Fruit fly (Drosophila melanogaster): ENCODE data around the gene Sps2.

Gene Sps2

DNA sequence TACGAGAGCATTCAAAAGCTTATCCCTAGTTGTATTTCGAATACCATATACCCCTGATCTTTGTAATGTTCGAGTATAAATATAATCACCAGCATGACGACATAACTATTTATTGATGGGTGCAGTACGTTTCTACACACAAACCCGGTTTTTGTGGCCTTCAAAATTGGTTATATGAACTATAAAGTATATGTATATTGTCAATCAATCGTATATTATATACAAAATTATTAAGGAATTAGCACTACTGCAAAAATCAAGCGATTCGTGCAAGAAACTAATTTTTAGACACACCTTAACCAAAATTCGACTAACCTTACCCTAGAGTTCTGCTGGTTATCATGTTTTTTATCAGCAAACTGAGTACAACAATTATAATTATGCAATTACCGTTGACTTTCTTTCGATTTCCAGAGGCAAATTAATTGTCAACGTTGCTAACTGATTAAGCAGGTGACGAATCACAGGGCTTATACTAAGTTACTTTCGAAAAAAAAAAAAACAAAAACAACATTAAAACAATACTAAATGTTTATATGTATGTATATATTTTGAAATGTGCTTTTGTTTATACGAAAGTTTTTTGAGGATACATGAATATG is 22.1 kb upstream of the Sps2 start:
- TF ChIP-seq cnc (optimal IDR thresholded peaks at IDR 0.05) (no peak), kay (GFP tag; ENCODE audit: borderline replicate concordance) (peak; percentile 93), Mnt (GFP tag; optimal IDR thresholded peaks at IDR 0.05) (no peak), ovo (GFP tag; optimal IDR thresholded peaks at IDR 0.05) (no peak), cic (GFP tag; optimal IDR thresholded peaks at IDR 0.05) (peak; percentile 64), toe (GFP tag; optimal IDR thresholded peaks at IDR 0.05) (no peak)

DNA sequence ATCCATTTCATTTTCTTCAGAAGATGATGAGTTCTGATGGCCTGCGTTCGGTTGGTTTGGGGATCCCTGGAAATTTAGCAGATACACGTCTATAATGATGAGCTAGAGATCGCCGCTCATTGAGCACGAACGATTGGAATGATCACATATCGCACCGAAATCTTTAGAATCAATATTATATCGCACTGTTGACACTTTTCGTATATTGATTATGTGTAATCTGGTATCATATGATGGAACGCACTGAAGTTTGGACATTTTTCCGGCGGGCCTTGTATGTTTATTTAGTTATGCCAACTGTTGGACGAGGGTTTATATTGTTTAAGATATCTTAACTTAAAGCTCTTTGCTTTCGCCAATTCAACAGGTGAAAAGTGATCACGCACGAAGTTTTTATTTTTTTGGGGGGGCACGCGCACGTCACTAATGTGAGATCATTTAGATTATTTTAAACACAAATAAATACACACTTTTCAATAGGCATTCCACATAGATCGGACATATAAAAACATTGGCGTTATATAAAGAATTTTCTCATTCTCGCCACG is 21.3 kb upstream of the Sps2 start:
- peak; percentile 6 for TF ChIP-seq CG14711 (tag; optimal IDR thresholded peaks at IDR 0.05)
- no peak for TF ChIP-seq cic (GFP tag; optimal IDR thresholded peaks at IDR 0.05)

DNA sequence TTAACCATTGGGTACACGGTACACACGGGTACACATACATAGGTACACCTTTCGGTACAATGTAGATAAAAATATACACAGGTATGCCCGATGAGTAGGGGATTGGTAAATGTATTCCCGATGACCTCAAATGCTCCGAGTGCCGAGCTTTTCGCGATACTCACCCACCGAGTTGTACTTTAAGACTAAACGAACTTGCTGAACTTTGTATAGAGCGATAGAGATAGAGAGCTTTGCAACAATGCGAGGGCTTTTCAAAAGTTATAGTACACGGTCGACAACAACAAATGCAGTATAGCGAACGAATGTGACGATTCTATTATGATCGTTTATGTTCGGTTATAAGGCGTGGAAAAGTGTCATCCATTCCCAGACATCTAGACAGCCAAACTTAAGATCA is 20.8 kb upstream of the Sps2 start:
- peak; percentile 99 for TF ChIP-seq kay (GFP tag; ENCODE audit: borderline replicate concordance)
- peak; percentile 45 for TF ChIP-seq tj (GFP tag; optimal IDR thresholded peaks at IDR 0.05)
- peak; percentile 48 for TF ChIP-seq ovo (GFP tag; optimal IDR thresholded peaks at IDR 0.05)
- TF ChIP-seq CG14711 (tag; optimal IDR thresholded peaks at IDR 0.05): peak; percentile 17
- no peak for TF ChIP-seq pad (GFP tag; optimal IDR thresholded peaks at IDR 0.05)
- peak; percentile 25 for TF ChIP-seq CG7101 (tag; optimal IDR thresholded peaks at IDR 0.05)
- TF ChIP-seq cic (GFP tag; optimal IDR thresholded peaks at IDR 0.05): peak; percentile 90
- peak; percentile 97 for TF ChIP-seq CG12768 (GFP tag; optimal IDR thresholded peaks at IDR 0.05)
- TF ChIP-seq toe (GFP tag; optimal IDR thresholded peaks at IDR 0.05): peak; percentile 47
- TF ChIP-seq Clk (GFP tag; optimal IDR thresholded peaks at IDR 0.05): no peak
- no peak for TF ChIP-seq cnc (optimal IDR thresholded peaks at IDR 0.05)
- peak; percentile 47 for TF ChIP-seq Mnt (GFP tag; optimal IDR thresholded peaks at IDR 0.05)
- peak; percentile 82 for TF ChIP-seq CG33017 (tag; optimal IDR thresholded peaks at IDR 0.05)
- peak; percentile 36 for TF ChIP-seq CG11617 (GFP tag; optimal IDR thresholded peaks at IDR 0.05)
- peak; percentile 70 for TF ChIP-seq bab1 (GFP tag; optimal IDR thresholded peaks at IDR 0.05)

DNA sequence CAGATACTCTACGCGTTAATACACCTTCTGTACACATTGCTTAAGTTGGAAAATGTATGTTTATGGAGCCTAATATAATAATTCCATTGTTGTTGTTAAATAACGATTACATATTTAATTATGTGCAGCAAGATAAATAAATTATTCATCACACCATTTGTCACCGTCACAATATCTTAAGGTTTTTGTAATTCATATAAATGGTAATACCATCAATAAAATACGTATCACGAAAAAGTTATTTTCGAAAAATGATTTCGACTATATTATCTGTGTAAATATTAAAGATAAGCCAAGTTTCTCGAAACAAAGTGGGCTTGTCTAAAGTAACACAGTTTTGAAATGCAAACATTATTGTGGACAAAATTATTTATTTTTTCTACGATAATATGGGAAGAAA is 20.2 kb upstream of the Sps2 start, which contains the start of gene CG4995:
TSS of gene CG4995 (plus strand) at position 301 of the 400 bp plus-strand sequence.
- TF ChIP-seq tj (GFP tag; optimal IDR thresholded peaks at IDR 0.05): no peak
- TF ChIP-seq CG5204 (GFP tag; optimal IDR thresholded peaks at IDR 0.05): no peak
- TF ChIP-seq Crg-1 (GFP tag; optimal IDR thresholded peaks at IDR 0.05): no peak
- TF ChIP-seq CG14711 (tag; optimal IDR thresholded peaks at IDR 0.05): no peak
- no peak for TF ChIP-seq CG7101 (tag; optimal IDR thresholded peaks at IDR 0.05)
- TF ChIP-seq Mnt (GFP tag; optimal IDR thresholded peaks at IDR 0.05): no peak
- TF ChIP-seq CG7045 (GFP tag; optimal IDR thresholded peaks at IDR 0.05): no peak
- TF ChIP-seq cic (GFP tag; optimal IDR thresholded peaks at IDR 0.05): no peak
- no peak for TF ChIP-seq CG1620 (GFP tag; optimal IDR thresholded peaks at IDR 0.05)
- TF ChIP-seq ovo (GFP tag; optimal IDR thresholded peaks at IDR 0.05): no peak
- no peak for TF ChIP-seq bab1 (GFP tag; optimal IDR thresholded peaks at IDR 0.05)
- TF ChIP-seq kay (GFP tag; ENCODE audit: borderline replicate concordance): no peak
- TF ChIP-seq CG11617 (GFP tag; optimal IDR thresholded peaks at IDR 0.05): no peak
- no peak for TF ChIP-seq toe (GFP tag; optimal IDR thresholded peaks at IDR 0.05)
- no peak for TF ChIP-seq cnc (optimal IDR thresholded peaks at IDR 0.05)
- TF ChIP-seq CG33017 (tag; optimal IDR thresholded peaks at IDR 0.05): no peak

DNA sequence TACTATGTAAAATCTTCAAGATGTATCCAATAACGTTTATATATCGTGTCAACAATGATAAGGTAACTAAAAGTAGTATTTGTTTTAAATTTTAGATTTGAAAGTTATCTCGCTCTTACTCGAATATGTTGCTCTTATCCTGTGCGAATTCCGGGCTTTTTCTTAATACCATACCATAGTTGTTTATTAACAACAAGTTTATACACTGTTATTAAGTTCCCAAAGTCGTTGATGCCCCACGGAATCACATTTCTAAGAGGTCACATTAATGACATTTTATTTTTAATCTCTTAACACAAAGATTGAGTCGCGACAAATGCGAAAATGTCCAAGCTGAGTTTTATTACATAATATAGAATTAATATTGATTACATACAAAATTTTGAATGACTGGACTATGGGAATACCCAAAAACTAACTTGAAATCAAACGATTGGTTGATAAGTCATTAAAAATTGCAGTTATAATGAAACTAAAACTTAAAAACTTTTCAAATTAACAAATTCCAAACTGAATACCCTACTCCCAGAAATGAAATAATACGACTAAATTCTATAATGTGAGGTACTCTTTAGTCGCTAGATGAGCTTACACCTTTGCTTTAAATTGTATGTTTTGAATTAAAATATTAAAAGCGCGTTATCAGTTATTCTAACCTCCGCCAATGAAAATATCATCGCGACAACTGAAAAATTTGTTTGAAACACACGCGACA is 19.5 kb upstream of the Sps2 start, which contains the start of gene CG5381:
TSS of gene CG5381 (minus strand) at position 330 of the 715 bp plus-strand sequence.
- TF ChIP-seq tj (GFP tag; optimal IDR thresholded peaks at IDR 0.05) (no peak), kay (GFP tag; ENCODE audit: borderline replicate concordance) (peak; percentile 69)

DNA sequence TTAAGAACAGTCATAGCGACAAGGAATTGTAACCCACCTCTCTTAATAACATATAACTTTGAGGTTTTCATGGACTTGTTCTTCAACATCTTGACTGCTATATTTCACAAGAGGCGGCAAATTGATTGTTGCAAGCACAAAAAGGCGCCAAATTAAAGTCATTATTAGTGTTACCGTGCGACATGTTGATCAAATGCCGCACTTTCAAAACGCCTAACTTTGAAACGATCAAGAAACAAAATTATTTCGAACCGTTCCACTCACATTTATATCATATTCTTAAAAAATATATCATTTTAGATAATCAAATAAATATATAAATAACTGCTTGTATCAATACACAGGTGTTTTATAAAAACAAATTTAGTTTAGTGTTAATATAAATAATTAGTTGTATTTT is 14.6 kb upstream of the Sps2 start, which contains the start of gene RnrL:
TSS of gene RnrL (minus strand) at position 154 of the 400 bp plus-strand sequence.
- no peak for TF ChIP-seq Crg-1 (GFP tag; optimal IDR thresholded peaks at IDR 0.05)
- TF ChIP-seq CG5204 (GFP tag; optimal IDR thresholded peaks at IDR 0.05): no peak
- TF ChIP-seq kay (GFP tag; ENCODE audit: borderline replicate concordance): peak; percentile 82
- no peak for TF ChIP-seq cic (GFP tag; optimal IDR thresholded peaks at IDR 0.05)
- TF ChIP-seq Hr96 (GFP tag; optimal IDR thresholded peaks at IDR 0.05): no peak

DNA sequence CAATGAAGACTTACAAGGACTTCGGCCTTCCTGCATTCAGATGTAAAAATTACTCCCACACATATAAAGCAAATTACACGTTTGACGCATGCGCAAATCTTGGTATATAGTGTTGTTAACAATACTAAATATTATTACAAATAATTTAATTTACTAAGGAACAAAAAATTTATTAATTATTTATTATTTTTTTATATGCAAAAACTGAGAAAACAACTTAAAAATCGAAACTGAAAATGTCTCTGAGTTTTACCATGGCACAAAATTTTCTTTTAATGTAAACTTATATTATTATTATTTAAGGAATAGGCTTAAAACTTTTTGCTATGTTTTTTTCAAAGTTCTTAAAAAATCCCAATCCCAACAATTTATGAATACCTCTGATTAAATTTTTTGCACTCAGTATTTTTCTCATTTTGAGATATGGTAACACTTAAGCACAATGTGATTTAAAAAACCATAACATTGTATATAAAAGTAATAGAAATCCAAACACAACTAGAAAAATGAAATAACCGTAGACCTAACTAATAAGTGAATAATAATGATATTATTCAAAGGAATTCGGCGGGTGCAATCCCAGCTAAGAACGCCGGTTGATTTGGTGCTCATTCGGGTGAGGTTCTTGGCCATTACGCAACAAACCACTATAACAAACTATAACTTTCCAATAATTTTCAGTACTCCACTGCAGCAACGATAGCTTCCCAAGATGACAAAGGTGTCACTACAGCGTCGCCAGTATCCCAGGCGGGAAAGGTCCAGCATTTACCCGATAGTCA is 11.1 kb upstream of the Sps2 start, which contains the start of the genes Schip1 and Cox10:
TSS of gene Schip1 (minus strand) at position 51 of the 782 bp plus-strand sequence.
TSS of gene Cox10 (plus strand) at position 406 of the 782 bp plus-strand sequence.
- TF ChIP-seq Clk (GFP tag; optimal IDR thresholded peaks at IDR 0.05) (no peak), CG1620 (GFP tag; optimal IDR thresholded peaks at IDR 0.05) (no peak), cic (GFP tag; optimal IDR thresholded peaks at IDR 0.05) (no peak), CG11617 (GFP tag; optimal IDR thresholded peaks at IDR 0.05) (no peak), CG12768 (GFP tag; optimal IDR thresholded peaks at IDR 0.05) (no peak), CG5204 (GFP tag; optimal IDR thresholded peaks at IDR 0.05) (no peak), ovo (GFP tag; optimal IDR thresholded peaks at IDR 0.05) (no peak), pad (GFP tag; optimal IDR thresholded peaks at IDR 0.05) (no peak), kay (GFP tag; ENCODE audit: borderline replicate concordance) (peak; percentile 0), CG14711 (tag; optimal IDR thresholded peaks at IDR 0.05) (peak; percentile 26), toe (GFP tag; optimal IDR thresholded peaks at IDR 0.05) (no peak), CG7101 (tag; optimal IDR thresholded peaks at IDR 0.05) (peak; percentile 44), Mnt (GFP tag; optimal IDR thresholded peaks at IDR 0.05) (peak; percentile 10), Crg-1 (GFP tag; optimal IDR thresholded peaks at IDR 0.05) (no peak), CG7045 (GFP tag; optimal IDR thresholded peaks at IDR 0.05) (no peak), CG33017 (tag; optimal IDR thresholded peaks at IDR 0.05) (peak; percentile 40), cnc (optimal IDR thresholded peaks at IDR 0.05) (no peak), bab1 (GFP tag; optimal IDR thresholded peaks at IDR 0.05) (no peak)

Data from whole organism, adult.